Worm (Caenorhabditis elegans) whole organism, young adult: Measurements from ENCODE around the gene Y43F8B.13.
A peak's percentile ranks its signal among the peaks of the same experiment; 100 is the strongest.

Experiments used
- B0336.3 ChIP-seq: fragments of 200-800 bp; sonication (Bioruptor generic); IDR thresholded peaks from 2 replicates; pipeline ENCODE4 v1.3.6; 2022; ENCODE audit warnings: missing genetic modification characterization, missing compliant biosample characterization
- C06A6.2 ChIP-seq: fragments of 200-800 bp; sonication (Bioruptor generic); conservative IDR thresholded peaks from 2 replicates; pipeline ENCODE4 v1.3.6; 2022; ENCODE audit warnings: missing genetic modification characterization, missing compliant biosample characterization
- D2030.7 ChIP-seq: fragments of 200-800 bp; sonication (Bioruptor generic); IDR thresholded peaks from 2 replicates; pipeline ENCODE4 v1.3.6; 2022; ENCODE audit warnings: missing genetic modification reagents, missing genetic modification characterization, missing compliant biosample characterization
- F55B11.4 ChIP-seq: sonication (generic microtip); optimal IDR thresholded peaks from 2 replicates; lab custom pipeline; 2016; ENCODE audit warnings: missing compliant biosample characterization, missing genetic modification characterization, borderline replicate concordance; ENCODE audit not compliant: insufficient read depth
- F57A8.1 ChIP-seq: fragments of 200-800 bp; sonication (Bioruptor generic); optimal IDR thresholded peaks from 2 replicates; lab custom pipeline; 2018; ENCODE audit warnings: mild to moderate bottlenecking, missing genetic modification characterization, moderate library complexity, missing compliant biosample characterization
- F57C9.4 ChIP-seq: sonication (generic microtip); optimal IDR thresholded peaks from 2 replicates; lab custom pipeline; 2017; ENCODE audit warnings: mild to moderate bottlenecking, missing genetic modification characterization, missing compliant biosample characterization
- K12H6.12 ChIP-seq: fragments of 200-800 bp; sonication (Bioruptor generic); optimal IDR thresholded peaks from 2 replicates; lab custom pipeline; 2018; ENCODE audit warnings: mild to moderate bottlenecking, missing genetic modification characterization, missing compliant biosample characterization
- T07F8.4 ChIP-seq: sonication (generic microtip); optimal IDR thresholded peaks from 2 replicates; lab custom pipeline; 2016; ENCODE audit warnings: mild to moderate bottlenecking, missing genetic modification characterization, moderate library complexity, missing compliant biosample characterization
- Y67H2A.10 ChIP-seq: fragments of 200-800 bp; sonication (Bioruptor generic); conservative IDR thresholded peaks from 2 replicates; pipeline ENCODE4 v1.3.6; 2022; ENCODE audit warnings: missing genetic modification reagents, missing genetic modification characterization, missing compliant biosample characterization
- Y95B8A.8 ChIP-seq: fragments of 200-800 bp; sonication (Bioruptor generic); IDR thresholded peaks from 2 replicates; pipeline ENCODE4 v1.3.6; 2022; ENCODE audit warnings: missing genetic modification reagents, missing genetic modification characterization, missing compliant biosample characterization
- aptf-3 ChIP-seq: fragments of 200-800 bp; sonication (Bioruptor generic); IDR thresholded peaks from 2 replicates; pipeline ENCODE4 v1.3.6; 2022; ENCODE audit warnings: missing genetic modification characterization, missing compliant biosample characterization
- atf-7 ChIP-seq: sonication (generic microtip); optimal IDR thresholded peaks from 2 replicates; lab custom pipeline; 2017; ENCODE audit warnings: mild to moderate bottlenecking, missing genetic modification characterization, missing compliant biosample characterization
- attf-5 ChIP-seq: fragments of 200-800 bp; sonication (Bioruptor generic); optimal IDR thresholded peaks from 2 replicates; lab custom pipeline; 2018; ENCODE audit warnings: mild to moderate bottlenecking, missing genetic modification characterization, missing compliant biosample characterization
- bed-2 ChIP-seq: fragments of 200-800 bp; sonication (Bioruptor generic); IDR thresholded peaks from 2 replicates; pipeline ENCODE4 v1.3.6; 2022; ENCODE audit warnings: missing genetic modification reagents, missing genetic modification characterization, missing compliant biosample characterization
- ccch-3 ChIP-seq: fragments of 200-800 bp; sonication (Bioruptor generic); optimal IDR thresholded peaks from 2 replicates; lab custom pipeline; 2018; ENCODE audit warnings: mild to moderate bottlenecking, missing genetic modification characterization, missing compliant biosample characterization
- ceh-79 ChIP-seq: sonication (generic microtip); optimal IDR thresholded peaks from 2 replicates; lab custom pipeline; 2017; ENCODE audit warnings: mild to moderate bottlenecking, missing genetic modification characterization, missing compliant biosample characterization
- dpl-1 ChIP-seq: fragments of 150-350 bp; optimal IDR thresholded peaks from 2 replicates; lab custom pipeline; 2014; ENCODE audit warnings: missing biosample characterization, missing genetic modification reagents, missing genetic modification characterization
- egrh-3 ChIP-seq: fragments of 200-800 bp; sonication (Bioruptor generic); IDR thresholded peaks from 2 replicates; pipeline ENCODE4 v1.3.6; 2022; ENCODE audit warnings: missing genetic modification reagents, missing genetic modification characterization, missing compliant biosample characterization
- gei-17 ChIP-seq: fragments of 200-800 bp; sonication (Bioruptor generic); optimal IDR thresholded peaks from 2 replicates; lab custom pipeline; 2018; ENCODE audit warnings: mild to moderate bottlenecking, missing genetic modification characterization, missing compliant biosample characterization
- hmg-1.2 ChIP-seq: fragments of 200-800 bp; sonication (Bioruptor generic); IDR thresholded peaks from 2 replicates; pipeline ENCODE4 v1.3.6; 2022; ENCODE audit warnings: missing genetic modification reagents, missing genetic modification characterization, missing compliant biosample characterization
- hrde-1 ChIP-seq: sonication (generic microtip); optimal IDR thresholded peaks from 2 replicates; lab custom pipeline; 2016; ENCODE audit warnings: missing genetic modification characterization, mild to moderate bottlenecking, missing compliant biosample characterization, moderate library complexity, missing genotype, missing genetic modification reagents, borderline replicate concordance
- lag-1 ChIP-seq: fragments of 200-800 bp; sonication (Bioruptor generic); IDR thresholded peaks from 2 replicates; pipeline ENCODE4 v1.3.6; 2022; ENCODE audit warnings: missing genetic modification reagents, missing genetic modification characterization, missing compliant biosample characterization
- lin-26 ChIP-seq: fragments of 200-800 bp; sonication (Bioruptor generic); IDR thresholded peaks from 2 replicates; pipeline ENCODE4 v1.3.6; 2022; ENCODE audit warnings: missing genetic modification reagents, missing genetic modification characterization, missing compliant biosample characterization
- lin-35 ChIP-seq, 3 experiments: fragments of 150-350 bp in 2 of 3; sonication (generic microtip) in 1 of 3; optimal IDR thresholded peaks; 2 replicates each; lab custom pipeline; 2014 to 2018; ENCODE audit warnings: missing biosample characterization in 3 of 3, missing genetic modification characterization in 3 of 3, missing genetic modification reagents in 3 of 3
- lir-1 ChIP-seq: fragments of 200-800 bp; sonication (Bioruptor generic); conservative IDR thresholded peaks from 2 replicates; pipeline ENCODE4 v1.3.6; 2022; ENCODE audit warnings: missing genetic modification reagents, missing genetic modification characterization, missing compliant biosample characterization
- lsy-27 ChIP-seq: sonication (generic microtip); optimal IDR thresholded peaks from 2 replicates; lab custom pipeline; 2017; ENCODE audit warnings: missing genetic modification characterization, mild to moderate bottlenecking, missing compliant biosample characterization, antibody characterized with exemption, missing genotype, borderline replicate concordance; ENCODE audit not compliant: insufficient read depth
- madf-10 ChIP-seq: sonication (generic microtip); optimal IDR thresholded peaks from 2 replicates; lab custom pipeline; 2016; ENCODE audit warnings: mild to moderate bottlenecking, missing genetic modification characterization, missing compliant biosample characterization
- madf-6 ChIP-seq: fragments of 200-800 bp; sonication (Bioruptor generic); IDR thresholded peaks from 2 replicates; pipeline ENCODE4 v1.3.6; 2022; ENCODE audit warnings: missing genetic modification reagents, missing genetic modification characterization, missing compliant biosample characterization
- mcd-1 ChIP-seq: fragments of 200-800 bp; sonication (Bioruptor generic); IDR thresholded peaks from 2 replicates; pipeline ENCODE4 v1.3.6; 2022; ENCODE audit warnings: missing genetic modification reagents, missing genetic modification characterization, missing compliant biosample characterization
- nfya-1 ChIP-seq: sonication (generic microtip); optimal IDR thresholded peaks from 2 replicates; lab custom pipeline; 2017; ENCODE audit warnings: antibody characterized with exemption, missing compliant biosample characterization, missing genetic modification characterization, borderline replicate concordance; ENCODE audit not compliant: insufficient read depth
- pha-4 ChIP-seq: fragments of 150-350 bp; sonication (generic microtip); optimal IDR thresholded peaks from 2 replicates; lab custom pipeline; 2014; ENCODE audit warnings: missing biosample characterization, missing genetic modification reagents, missing genetic modification characterization
- rcor-1 ChIP-seq: fragments of 200-800 bp; sonication (Bioruptor generic); IDR thresholded peaks from 2 replicates; pipeline ENCODE4 v1.3.6; 2022; ENCODE audit warnings: missing genetic modification reagents, missing genetic modification characterization, missing compliant biosample characterization
- rec-8 ChIP-seq, 2 experiments: sonication (generic microtip); optimal IDR thresholded peaks; 2 replicates each; lab custom pipeline; 2016; ENCODE audit warnings: mild to moderate bottlenecking in 2 of 2, missing genetic modification characterization in 2 of 2, missing genetic modification reagents in 2 of 2, missing genotype in 2 of 2, missing biosample characterization in 1 of 2, missing compliant biosample characterization in 1 of 2, moderate library complexity in 1 of 2
- rpc-1 ChIP-seq, 2 experiments: fragments of 150-350 bp in 1 of 2; sonication (generic microtip) in 1 of 2; optimal IDR thresholded peaks; 2 replicates each; lab custom pipeline; 2014 to 2018; ENCODE audit warnings: missing biosample characterization in 1 of 2, missing genetic modification characterization in 1 of 2, missing genetic modification reagents in 1 of 2, missing genotype in 1 of 2
- snpc-1.3 ChIP-seq: sonication (generic microtip); optimal IDR thresholded peaks from 2 replicates; lab custom pipeline; 2017; ENCODE audit warnings: missing genetic modification characterization, mild to moderate bottlenecking, missing compliant biosample characterization, antibody characterized with exemption, moderate library complexity, missing genotype, missing genetic modification reagents; ENCODE audit not compliant: insufficient read depth
- somi-1 ChIP-seq: fragments of 200-800 bp; sonication (Bioruptor generic); optimal IDR thresholded peaks from 2 replicates; lab custom pipeline; 2018; ENCODE audit warnings: mild to moderate bottlenecking, missing genetic modification characterization, missing compliant biosample characterization
- tbp1 ChIP-seq: fragments of 200-800 bp; sonication (Bioruptor generic); optimal IDR thresholded peaks from 2 replicates; lab custom pipeline; 2018; ENCODE audit warnings: mild to moderate bottlenecking, missing genetic modification characterization, missing compliant biosample characterization
- zfh-2 ChIP-seq: fragments of 200-800 bp; sonication (Bioruptor generic); conservative IDR thresholded peaks from 2 replicates; pipeline ENCODE4 v1.3.6; 2022; ENCODE audit warnings: missing genetic modification reagents, missing genetic modification characterization, missing compliant biosample characterization
- ztf-28 ChIP-seq: fragments of 200-800 bp; sonication (Bioruptor generic); IDR thresholded peaks from 2 replicates; pipeline ENCODE4 v1.3.6; 2022; ENCODE audit warnings: missing genetic modification reagents, missing genetic modification characterization, missing compliant biosample characterization
- ztf-6 ChIP-seq: fragments of 200-800 bp; sonication (Bioruptor generic); IDR thresholded peaks from 2 replicates; pipeline ENCODE4 v1.3.6; 2022; ENCODE audit warnings: missing genetic modification reagents, missing genetic modification characterization, missing compliant biosample characterization

Y43F8B.13 gene

DNA sequence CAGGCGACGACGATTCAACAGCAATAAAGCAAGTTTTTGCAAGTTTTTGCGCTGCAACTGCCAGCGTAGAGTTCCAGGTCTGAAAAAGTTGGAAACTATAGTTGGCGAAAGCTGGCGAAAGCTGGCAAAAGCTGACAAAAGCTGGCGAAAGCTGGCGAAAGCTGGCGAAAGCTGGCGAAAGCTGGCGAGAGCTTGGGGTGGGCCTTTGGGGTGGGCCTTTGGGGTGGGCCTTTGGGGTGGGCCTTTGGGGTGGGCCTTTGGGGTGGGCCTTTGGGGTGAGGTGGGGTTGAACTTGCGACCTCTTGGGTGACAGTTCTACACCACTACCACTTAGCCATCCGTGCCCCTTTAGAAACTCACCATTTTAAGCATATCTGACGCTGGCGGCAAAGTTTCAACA, 39.4 kb downstream of the Y43F8B.13 start:
- TF ChIP-seq ccch-3 (GFP tag; lab: Kevin White, UChicago) (no peak), lsy-27 (tag; lab: Kevin White, UChicago) (no peak), ztf-6 (GFP tag; lab: Robert Waterston, UW) (no peak), tbp1 (GFP tag; lab: Kevin White, UChicago) (no peak), lin-26 (GFP tag; lab: Robert Waterston, UW) (no peak), bed-2 (GFP tag; lab: Robert Waterston, UW) (no peak), D2030.7 (GFP tag; lab: Robert Waterston, UW) (no peak), K12H6.12 (no peak), madf-10 (tag; lab: Kevin White, UChicago) (no peak), Y67H2A.10 (no peak), lin-35 (GFP tag; optimal IDR thresholded peaks at IDR 0.05; lab: Kevin White, UChicago) (no peak), T07F8.4 (tag; lab: Kevin White, UChicago) (no peak), rcor-1 (no peak), madf-6 (no peak), dpl-1 (GFP tag; lab: Kevin White, UChicago) (no peak), egrh-3 (peak; percentile 72; the same call in 1 of the 2 replicates), nfya-1 (tag; lab: Kevin White, UChicago) (no peak), mcd-1 (GFP tag; lab: Robert Waterston, UW) (0 out of 2 replicates have a peak, but pooled peaks have one; percentile 11), gei-17 (GFP tag; lab: Kevin White, UChicago) (no peak), B0336.3 (GFP tag; lab: Robert Waterston, UW) (no peak), aptf-3 (GFP tag; lab: Robert Waterston, UW) (no peak), ceh-79 (no peak), Y95B8A.8 (GFP tag; lab: Robert Waterston, UW) (no peak), ztf-28 (GFP tag; lab: Robert Waterston, UW) (0 out of 2 replicates have a peak, but pooled peaks have one; percentile 36), lag-1 (no peak), F57C9.4 (no peak), hmg-1.2 (GFP tag; lab: Robert Waterston, UW) (no peak), zfh-2 (peak; percentile 83), somi-1 (GFP tag; lab: Kevin White, UChicago) (no peak), rpc-1 (optimal IDR thresholded peaks at IDR 0.05; lab: Kevin White, UChicago) (no peak), rpc-1 (tag; optimal IDR thresholded peaks at IDR 0.05; lab: Kevin White, UChicago) (peak; percentile 22), rec-8 (tag; optimal IDR thresholded peaks at IDR 0.05; lab: Kevin White, UChicago) (no peak), atf-7 (no peak), snpc-1.3 (tag; lab: Kevin White, UChicago) (no peak), attf-5 (GFP tag; lab: Kevin White, UChicago) (no peak), F57A8.1 (GFP tag; lab: Kevin White, UChicago) (no peak), pha-4 (tag; lab: Kevin White, UChicago) (no peak), hrde-1 (tag; lab: Kevin White, UChicago) (no peak), lir-1 (GFP tag; lab: Robert Waterston, UW) (no peak), C06A6.2 (GFP tag; lab: Robert Waterston, UW) (no peak), F55B11.4 (no peak)
- TF ChIP-seq, all 124 proteins: peak for 5
